In the genomic region with DNA sequence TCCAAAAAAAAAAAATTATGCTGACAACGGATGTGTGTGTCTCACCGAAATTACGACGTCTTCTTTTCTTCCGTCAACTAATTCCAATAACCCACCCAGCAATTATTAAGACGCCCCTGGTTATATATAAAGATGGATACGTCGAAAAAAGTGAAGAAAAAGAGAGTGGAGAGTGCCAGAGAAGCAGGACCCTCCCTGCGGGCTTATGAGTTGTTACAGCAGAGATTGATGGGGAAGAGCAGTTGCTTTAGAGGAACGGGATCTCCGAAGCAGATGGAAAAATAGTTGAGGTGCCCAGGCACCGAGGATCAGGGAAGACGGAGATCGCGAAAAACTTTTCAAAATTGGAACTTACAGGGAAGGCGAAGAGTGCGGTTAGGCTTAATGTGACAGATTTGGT, we compare ENCODE assay signal across 2 worm cellular contexts.
TF ChIP-seq lines count a peak whose summit lies in the region.

No protein-coding gene starts in this region.

TF ChIP-seq in whole organism, late embryonic, 69 proteins besides CTCF, POLR2A, EP300 and RAD21:
- TF ChIP-seq rnt-1 (tag; optimal IDR thresholded peaks at IDR 0.05; lab: Kevin White, UChicago) = peak; percentile 0
- TF ChIP-seq unc-55 (GFP tag; optimal IDR thresholded peaks at IDR 0.05; lab: Kevin White, UChicago) = peak; percentile 64
- TF ChIP-seq unc-86 (tag; optimal IDR thresholded peaks at IDR 0.05; lab: Kevin White, UChicago) = no peak
TF ChIP-seq in whole organism, late embryonic: peak in this region for 2.

TF ChIP-seq in whole organism, mixed stage, embryonic, 35 proteins besides CTCF, POLR2A, EP300 and RAD21:
- TF ChIP-seq drap-1 (GFP tag; optimal IDR thresholded peaks at IDR 0.05; lab: Kevin White, UChicago) = no peak
- peak; percentile 30 for TF ChIP-seq unc-120 (tag; optimal IDR thresholded peaks at IDR 0.05; lab: Kevin White, UChicago; ENCODE audit: poor library complexity, severe bottlenecking)
- TF ChIP-seq hlh-1 (tag; optimal IDR thresholded peaks at IDR 0.05; lab: Kevin White, UChicago) = peak; percentile 84
- no peak for TF ChIP-seq ham-2 (GFP tag; optimal IDR thresholded peaks at IDR 0.05; lab: Kevin White, UChicago)
- TF ChIP-seq flh-1 (GFP tag; optimal IDR thresholded peaks at IDR 0.05; lab: Kevin White, UChicago) = no peak
- no peak for TF ChIP-seq blmp-1 (tag; optimal IDR thresholded peaks at IDR 0.05; lab: Kevin White, UChicago)
- TF ChIP-seq mab-5 (tag; optimal IDR thresholded peaks at IDR 0.05; lab: Kevin White, UChicago) = no peak
- no peak for TF ChIP-seq ceh-39 (tag; optimal IDR thresholded peaks at IDR 0.05; lab: Kevin White, UChicago)
- TF ChIP-seq mep-1 (tag; optimal IDR thresholded peaks at IDR 0.05; lab: Kevin White, UChicago) = no peak
- TF ChIP-seq elt-1 (tag; optimal IDR thresholded peaks at IDR 0.05; lab: Kevin White, UChicago; ENCODE audit: borderline replicate concordance, insufficient read depth) = no peak
- TF ChIP-seq unc-62 (GFP tag; optimal IDR thresholded peaks at IDR 0.05; lab: Kevin White, UChicago) = peak; percentile 30
- TF ChIP-seq ces-1 (GFP tag; optimal IDR thresholded peaks at IDR 0.05; lab: Kevin White, UChicago) = no peak
